Worm (Caenorhabditis elegans) whole organism, young adult: ENCODE measurements around the gene DH11.5.

Source experiments
- B0035.1 ChIP-seq: sonication (generic microtip); optimal IDR thresholded peaks from 2 replicates; lab custom pipeline; 2016; ENCODE audit warnings: missing genetic modification characterization, mild to moderate bottlenecking, missing compliant biosample characterization, missing genotype, missing genetic modification reagents
- B0261.1 ChIP-seq: sonication (generic microtip); optimal IDR thresholded peaks from 2 replicates; lab custom pipeline; 2016; ENCODE audit warnings: mild to moderate bottlenecking, missing genetic modification characterization, moderate library complexity, missing compliant biosample characterization
- B0336.3 ChIP-seq: fragments of 200-800 bp; sonication (Bioruptor generic); IDR thresholded peaks from 2 replicates; pipeline ENCODE4 v1.3.6; 2022; ENCODE audit warnings: missing genetic modification characterization, missing compliant biosample characterization
- C06A6.2 ChIP-seq: fragments of 200-800 bp; sonication (Bioruptor generic); conservative IDR thresholded peaks from 2 replicates; pipeline ENCODE4 v1.3.6; 2022; ENCODE audit warnings: missing genetic modification characterization, missing compliant biosample characterization
- F10E7.11 ChIP-seq: sonication (generic microtip); optimal IDR thresholded peaks from 2 replicates; lab custom pipeline; 2017; ENCODE audit warnings: mild to moderate bottlenecking, missing genetic modification characterization, moderate library complexity, missing compliant biosample characterization
- F23B12.7 ChIP-seq: sonication (generic microtip); optimal IDR thresholded peaks from 2 replicates; lab custom pipeline; 2017; ENCODE audit warnings: missing genetic modification characterization, mild to moderate bottlenecking, missing compliant biosample characterization, antibody characterized with exemption, moderate library complexity; ENCODE audit not compliant: insufficient read depth
- F52B5.7 ChIP-seq: sonication (generic microtip); optimal IDR thresholded peaks from 2 replicates; lab custom pipeline; 2016; ENCODE audit warnings: mild to moderate bottlenecking, missing genetic modification characterization, missing compliant biosample characterization
- F55B11.4 ChIP-seq: sonication (generic microtip); optimal IDR thresholded peaks from 2 replicates; lab custom pipeline; 2016; ENCODE audit warnings: missing compliant biosample characterization, missing genetic modification characterization, borderline replicate concordance; ENCODE audit not compliant: insufficient read depth
- K12H6.12 ChIP-seq: fragments of 200-800 bp; sonication (Bioruptor generic); optimal IDR thresholded peaks from 2 replicates; lab custom pipeline; 2018; ENCODE audit warnings: mild to moderate bottlenecking, missing genetic modification characterization, missing compliant biosample characterization
- T07F8.4 ChIP-seq: sonication (generic microtip); optimal IDR thresholded peaks from 2 replicates; lab custom pipeline; 2016; ENCODE audit warnings: mild to moderate bottlenecking, missing genetic modification characterization, moderate library complexity, missing compliant biosample characterization
- Y95B8A.8 ChIP-seq: fragments of 200-800 bp; sonication (Bioruptor generic); IDR thresholded peaks from 2 replicates; pipeline ENCODE4 v1.3.6; 2022; ENCODE audit warnings: missing genetic modification reagents, missing genetic modification characterization, missing compliant biosample characterization
- ZK185.1 ChIP-seq: sonication (generic microtip); optimal IDR thresholded peaks from 2 replicates; lab custom pipeline; 2016; ENCODE audit warnings: mild to moderate bottlenecking, missing genetic modification characterization, missing compliant biosample characterization; ENCODE audit not compliant: poor library complexity, severe bottlenecking
- akir-1 ChIP-seq: fragments of 200-800 bp; sonication (Bioruptor generic); optimal IDR thresholded peaks from 2 replicates; lab custom pipeline; 2018; ENCODE audit warnings: mild to moderate bottlenecking, missing genetic modification characterization, moderate library complexity, missing compliant biosample characterization
- aptf-2 ChIP-seq: fragments of 200-800 bp; sonication (Bioruptor generic); conservative IDR thresholded peaks from 2 replicates; pipeline ENCODE4 v1.3.6; 2022; ENCODE audit warnings: missing genetic modification reagents, missing genetic modification characterization, missing compliant biosample characterization
- aptf-3 ChIP-seq: fragments of 200-800 bp; sonication (Bioruptor generic); IDR thresholded peaks from 2 replicates; pipeline ENCODE4 v1.3.6; 2022; ENCODE audit warnings: missing genetic modification characterization, missing compliant biosample characterization
- atf-7 ChIP-seq: sonication (generic microtip); optimal IDR thresholded peaks from 2 replicates; lab custom pipeline; 2017; ENCODE audit warnings: mild to moderate bottlenecking, missing genetic modification characterization, missing compliant biosample characterization
- bed-2 ChIP-seq: fragments of 200-800 bp; sonication (Bioruptor generic); IDR thresholded peaks from 2 replicates; pipeline ENCODE4 v1.3.6; 2022; ENCODE audit warnings: missing genetic modification reagents, missing genetic modification characterization, missing compliant biosample characterization
- cebp-1 ChIP-seq, 2 experiments: fragments of 200-800 bp in 1 of 2; sonication (Bioruptor generic) in 1 of 2; sonication (generic microtip) in 1 of 2; IDR thresholded peaks in 1 of 2; optimal IDR thresholded peaks in 1 of 2; 2 replicates each; pipeline versions ENCODE4 v1.3.6 to Lab custom; 2017 to 2022; ENCODE audit warnings: missing compliant biosample characterization in 2 of 2, missing genetic modification characterization in 2 of 2, mild to moderate bottlenecking in 1 of 2, missing genetic modification reagents in 1 of 2, moderate library complexity in 1 of 2
- ceh-100 ChIP-seq: fragments of 200-800 bp; sonication (Bioruptor generic); IDR thresholded peaks from 2 replicates; pipeline ENCODE4 v1.3.6; 2022; ENCODE audit warnings: missing genetic modification reagents, missing genetic modification characterization, missing compliant biosample characterization
- ceh-91 ChIP-seq: fragments of 200-800 bp; sonication (Bioruptor generic); IDR thresholded peaks from 2 replicates; pipeline ENCODE4 v1.3.6; 2022; ENCODE audit warnings: missing genetic modification reagents, missing genetic modification characterization, missing compliant biosample characterization
- die-1 ChIP-seq: sonication (generic microtip); optimal IDR thresholded peaks from 2 replicates; lab custom pipeline; 2016; ENCODE audit warnings: missing genotype, mild to moderate bottlenecking, missing genetic modification characterization, missing compliant biosample characterization
- dox-1 ChIP-seq: fragments of 200-800 bp; sonication (Bioruptor generic); IDR thresholded peaks from 2 replicates; pipeline ENCODE4 v1.3.6; 2022; ENCODE audit warnings: missing genetic modification reagents, missing genetic modification characterization, missing compliant biosample characterization
- efl-1 ChIP-seq: fragments of 150-350 bp; optimal IDR thresholded peaks from 2 replicates; lab custom pipeline; 2014; ENCODE audit warnings: missing biosample characterization, missing genetic modification reagents, missing genetic modification characterization
- ets-4 ChIP-seq: fragments of 200-800 bp; sonication (Bioruptor generic); optimal IDR thresholded peaks from 2 replicates; lab custom pipeline; 2018; ENCODE audit warnings: mild to moderate bottlenecking, missing genetic modification characterization, missing compliant biosample characterization
- fkh-3 ChIP-seq: sonication (generic microtip); optimal IDR thresholded peaks from 2 replicates; lab custom pipeline; 2016; ENCODE audit warnings: mild to moderate bottlenecking, missing genetic modification characterization, missing compliant biosample characterization
- hmg-1.2 ChIP-seq: fragments of 200-800 bp; sonication (Bioruptor generic); IDR thresholded peaks from 2 replicates; pipeline ENCODE4 v1.3.6; 2022; ENCODE audit warnings: missing genetic modification reagents, missing genetic modification characterization, missing compliant biosample characterization
- lag-1 ChIP-seq: fragments of 200-800 bp; sonication (Bioruptor generic); IDR thresholded peaks from 2 replicates; pipeline ENCODE4 v1.3.6; 2022; ENCODE audit warnings: missing genetic modification reagents, missing genetic modification characterization, missing compliant biosample characterization
- lin-40 ChIP-seq: sonication (generic microtip); optimal IDR thresholded peaks from 2 replicates; lab custom pipeline; 2016; ENCODE audit warnings: missing genetic modification characterization, mild to moderate bottlenecking, missing compliant biosample characterization, missing genotype, missing genetic modification reagents
- madf-3 ChIP-seq: fragments of 200-800 bp; sonication (Bioruptor generic); IDR thresholded peaks from 2 replicates; pipeline ENCODE4 v1.3.6; 2022; ENCODE audit warnings: missing genetic modification reagents, missing genetic modification characterization, missing compliant biosample characterization
- madf-6 ChIP-seq: fragments of 200-800 bp; sonication (Bioruptor generic); IDR thresholded peaks from 2 replicates; pipeline ENCODE4 v1.3.6; 2022; ENCODE audit warnings: missing genetic modification reagents, missing genetic modification characterization, missing compliant biosample characterization
- mel-28 ChIP-seq: sonication (generic microtip); optimal IDR thresholded peaks from 2 replicates; lab custom pipeline; 2016; ENCODE audit warnings: borderline replicate concordance, mild to moderate bottlenecking, missing genetic modification characterization, missing compliant biosample characterization
- mxl-1 ChIP-seq: sonication (generic microtip); optimal IDR thresholded peaks from 2 replicates; lab custom pipeline; 2016; ENCODE audit warnings: missing genetic modification characterization, missing compliant biosample characterization
- nfya-1 ChIP-seq: sonication (generic microtip); optimal IDR thresholded peaks from 2 replicates; lab custom pipeline; 2017; ENCODE audit warnings: antibody characterized with exemption, missing compliant biosample characterization, missing genetic modification characterization, borderline replicate concordance; ENCODE audit not compliant: insufficient read depth
- nhr-120 ChIP-seq: fragments of 200-800 bp; sonication (Bioruptor generic); IDR thresholded peaks from 2 replicates; pipeline ENCODE4 v1.3.6; 2022; ENCODE audit warnings: missing genetic modification characterization, missing compliant biosample characterization
- nhr-27 ChIP-seq: fragments of 200-800 bp; sonication (Bioruptor generic); optimal IDR thresholded peaks from 2 replicates; lab custom pipeline; 2018; ENCODE audit warnings: mild to moderate bottlenecking, missing genetic modification characterization, moderate library complexity, missing compliant biosample characterization
- nhr-80 ChIP-seq: sonication (generic microtip); optimal IDR thresholded peaks from 2 replicates; lab custom pipeline; 2016; ENCODE audit warnings: missing genetic modification characterization, missing compliant biosample characterization
- pha-4 ChIP-seq: fragments of 150-350 bp; sonication (generic microtip); optimal IDR thresholded peaks from 2 replicates; lab custom pipeline; 2014; ENCODE audit warnings: missing biosample characterization, missing genetic modification reagents, missing genetic modification characterization
- rcor-1 ChIP-seq: fragments of 200-800 bp; sonication (Bioruptor generic); IDR thresholded peaks from 2 replicates; pipeline ENCODE4 v1.3.6; 2022; ENCODE audit warnings: missing genetic modification reagents, missing genetic modification characterization, missing compliant biosample characterization
- snpc-1.3 ChIP-seq: sonication (generic microtip); optimal IDR thresholded peaks from 2 replicates; lab custom pipeline; 2017; ENCODE audit warnings: missing genetic modification characterization, mild to moderate bottlenecking, missing compliant biosample characterization, antibody characterized with exemption, moderate library complexity, missing genotype, missing genetic modification reagents; ENCODE audit not compliant: insufficient read depth
- snpc-3.4 ChIP-seq: sonication (generic microtip); optimal IDR thresholded peaks from 2 replicates; lab custom pipeline; 2017; ENCODE audit warnings: missing genetic modification characterization, mild to moderate bottlenecking, missing compliant biosample characterization, antibody characterized with exemption, moderate library complexity, missing genotype, missing genetic modification reagents
- tbp1 ChIP-seq: fragments of 200-800 bp; sonication (Bioruptor generic); optimal IDR thresholded peaks from 2 replicates; lab custom pipeline; 2018; ENCODE audit warnings: mild to moderate bottlenecking, missing genetic modification characterization, missing compliant biosample characterization
- zim-3 ChIP-seq: sonication (generic microtip); optimal IDR thresholded peaks from 2 replicates; lab custom pipeline; 2017; ENCODE audit warnings: mild to moderate bottlenecking, missing genetic modification characterization, moderate library complexity, missing compliant biosample characterization
- ztf-3 ChIP-seq: fragments of 200-800 bp; sonication (Bioruptor generic); optimal IDR thresholded peaks from 2 replicates; lab custom pipeline; 2018; ENCODE audit warnings: mild to moderate bottlenecking, missing genetic modification characterization, missing compliant biosample characterization

DH11.5 gene

ce11 chrII:8028246-8028694, 51.9 kb downstream of the DH11.5 start (continued):
- TF ChIP-seq nfya-1 (tag; lab: Kevin White, UChicago) (no peak), ceh-100 (GFP tag; lab: Robert Waterston, UW) (peak; percentile 69), F52B5.7 (tag; lab: Kevin White, UChicago) (peak; percentile 81), ztf-3 (GFP tag; lab: Kevin White, UChicago) (peak; percentile 22), lin-40 (tag; lab: Kevin White, UChicago) (peak; percentile 90), ceh-91 (GFP tag; lab: Robert Waterston, UW) (peak; percentile 60), F10E7.11 (tag; lab: Kevin White, UChicago) (peak; percentile 23), F23B12.7 (peak; percentile 22), fkh-3 (tag; lab: Kevin White, UChicago) (no peak), ets-4 (peak; percentile 15), akir-1 (GFP tag; lab: Kevin White, UChicago) (peak; percentile 42), mxl-1 (tag; lab: Kevin White, UChicago) (no peak), B0336.3 (GFP tag; lab: Robert Waterston, UW) (peak; percentile 90), madf-3 (peak; percentile 72; the same call in 1 of the 2 replicates), zim-3 (peak; percentile 47), mel-28 (no peak), rcor-1 (GFP tag; lab: Robert Waterston, UW) (peak; percentile 61), nhr-120 (GFP tag; lab: Robert Waterston, UW) (no peak), lag-1 (no peak), bed-2 (GFP tag; lab: Robert Waterston, UW) (no peak), Y95B8A.8 (GFP tag; lab: Robert Waterston, UW) (peak; percentile 56; the same call in 1 of the 2 replicates), C06A6.2 (GFP tag; lab: Robert Waterston, UW) (peak; percentile 74), pha-4 (tag; lab: Kevin White, UChicago) (no peak), aptf-2 (no peak), K12H6.12 (peak; percentile 98), dox-1 (GFP tag; lab: Robert Waterston, UW) (peak; percentile 94), ZK185.1 (peak; percentile 41), hmg-1.2 (GFP tag; lab: Robert Waterston, UW) (peak; percentile 68), F55B11.4 (tag; lab: Kevin White, UChicago) (no peak), T07F8.4 (tag; lab: Kevin White, UChicago) (peak; percentile 46)

DNA sequence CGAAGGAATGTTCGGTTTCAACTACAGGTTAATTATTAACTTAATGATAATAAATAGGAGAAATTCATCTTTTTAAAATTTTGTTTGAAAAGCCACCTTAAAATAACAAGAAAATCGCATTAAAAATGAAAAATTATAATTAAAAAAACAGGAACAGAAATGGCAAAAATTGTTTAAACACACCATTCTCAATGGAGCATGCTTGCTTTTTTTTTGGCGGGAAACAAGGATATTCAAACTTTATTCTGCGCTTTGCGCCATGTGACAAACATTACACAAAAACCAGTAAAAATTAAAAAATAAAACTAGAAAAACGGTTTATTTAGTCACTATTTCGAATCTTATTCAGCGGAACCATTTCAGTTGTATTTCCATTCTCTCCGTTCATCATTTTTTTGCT, 52.3 kb downstream of the DH11.5 start:
- TF ChIP-seq efl-1 (peak; percentile 41), aptf-3 (GFP tag; lab: Robert Waterston, UW) (no peak)

ce11 chrII:8032657-8033056, 56.2 kb downstream of the DH11.5 start, which contains the start of gene nrf-6:
Gene nrf-6 (minus strand): TSS chrII:8032708.
- TF ChIP-seq nhr-80 (tag; lab: Kevin White, UChicago) (peak; percentile 94), die-1 (tag; lab: Kevin White, UChicago) (no peak), snpc-3.4 (no peak), B0035.1 (no peak), madf-6 (no peak), tbp1 (GFP tag; lab: Kevin White, UChicago) (peak; percentile 5), Y95B8A.8 (GFP tag; lab: Robert Waterston, UW) (no peak), cebp-1 (GFP tag; IDR thresholded peaks at IDR 0.05; lab: Robert Waterston, UW) (no peak), cebp-1 (tag; optimal IDR thresholded peaks at IDR 0.05; lab: Kevin White, UChicago) (no peak), snpc-1.3 (tag; lab: Kevin White, UChicago) (no peak), nhr-27 (no peak), atf-7 (tag; lab: Kevin White, UChicago) (peak; percentile 26), B0261.1 (tag; lab: Kevin White, UChicago) (no peak)
